Fruit fly (Drosophila melanogaster) whole organism, embryonic: ENCODE measurements around the gene CG32066.

Source experiments
- CG10431 ChIP-seq: fragments of 200-800 bp; sonication (Bioruptor generic); optimal IDR thresholded peaks from 3 replicates; lab custom pipeline; 2018; ENCODE audit warnings: missing biosample characterization, mild to moderate bottlenecking, missing genetic modification characterization
- CG10565 ChIP-seq: fragments of 200-800 bp; sonication (Bioruptor generic); optimal IDR thresholded peaks from 3 replicates; lab custom pipeline; 2016; ENCODE audit warnings: missing biosample characterization, mild to moderate bottlenecking, missing genetic modification characterization
- CG11560 ChIP-seq: fragments of 200-800 bp; sonication (Bioruptor generic); IDR thresholded peaks from 3 replicates; pipeline ENCODE4 v1.3.6; 2022; ENCODE audit warnings: missing biosample characterization, missing genetic modification characterization
- CG12071 ChIP-seq: fragments of 200-800 bp; sonication (Bioruptor generic); optimal IDR thresholded peaks from 3 replicates; lab custom pipeline; 2018; ENCODE audit warnings: missing biosample characterization, mild to moderate bottlenecking, missing genetic modification characterization
- CG12219 ChIP-seq: fragments of 200-800 bp; sonication (Bioruptor generic); optimal IDR thresholded peaks from 3 replicates; lab custom pipeline; 2018; ENCODE audit warnings: missing biosample characterization, mild to moderate bottlenecking, missing genetic modification characterization
- CG12942 ChIP-seq: fragments of 200-800 bp; sonication (Bioruptor generic); optimal IDR thresholded peaks from 3 replicates; lab custom pipeline; 2016; ENCODE audit warnings: missing biosample characterization, missing genetic modification characterization
- CG13624 ChIP-seq: fragments of 200-800 bp; sonication (Bioruptor generic); optimal IDR thresholded peaks from 2 replicates; lab custom pipeline; 2016; ENCODE audit warnings: missing biosample characterization, missing genetic modification characterization
- CG15601 ChIP-seq: fragments of 200-800 bp; sonication (Bioruptor generic); optimal IDR thresholded peaks from 3 replicates; lab custom pipeline; 2019; ENCODE audit warnings: missing biosample characterization, mild to moderate bottlenecking, missing genetic modification characterization, moderate library complexity
- CG17568 ChIP-seq: fragments of 200-800 bp; sonication (Bioruptor generic); optimal IDR thresholded peaks from 2 replicates; lab custom pipeline; 2018; ENCODE audit warnings: missing biosample characterization, mild to moderate bottlenecking, missing genetic modification characterization, moderate library complexity
- CG17802 ChIP-seq: fragments of 200-800 bp; sonication (Bioruptor generic); optimal IDR thresholded peaks from 2 replicates; lab custom pipeline; 2018; ENCODE audit warnings: missing biosample characterization, mild to moderate bottlenecking, missing genetic modification characterization, moderate library complexity
- CG1832 ChIP-seq: fragments of 200-800 bp; sonication (Bioruptor generic); optimal IDR thresholded peaks from 2 replicates; lab custom pipeline; 2017; ENCODE audit warnings: missing biosample characterization, mild to moderate bottlenecking, missing genetic modification characterization, inconsistent platforms
- CG31224 ChIP-seq: fragments of 200-800 bp; sonication (Bioruptor generic); IDR thresholded peaks from 2 replicates; pipeline ENCODE4 v1.3.6; 2022; ENCODE audit warnings: missing biosample characterization, missing genetic modification characterization
- CG32532 ChIP-seq: fragments of 200-800 bp; sonication (Bioruptor generic); IDR thresholded peaks from 2 replicates; pipeline ENCODE4 v1.3.6; 2022; ENCODE audit warnings: missing biosample characterization, missing genetic modification characterization
- CG32772 ChIP-seq: fragments of 200-800 bp; sonication (Bioruptor generic); IDR thresholded peaks from 2 replicates; pipeline ENCODE4 v1.3.6; 2022; ENCODE audit warnings: missing biosample characterization, missing genetic modification characterization
- CG33557 ChIP-seq: fragments of 200-800 bp; sonication (Bioruptor generic); optimal IDR thresholded peaks from 2 replicates; lab custom pipeline; 2019; ENCODE audit warnings: missing biosample characterization, mild to moderate bottlenecking, missing genetic modification characterization, moderate library complexity
- CG4820 ChIP-seq: fragments of 200-800 bp; sonication (Bioruptor generic); optimal IDR thresholded peaks from 3 replicates; lab custom pipeline; 2016; ENCODE audit warnings: missing biosample characterization, missing genetic modification characterization
- CG7928 ChIP-seq: fragments of 200-800 bp; sonication (Bioruptor generic); optimal IDR thresholded peaks from 2 replicates; lab custom pipeline; 2017; ENCODE audit warnings: missing biosample characterization, mild to moderate bottlenecking, missing genetic modification characterization
- CG8089 ChIP-seq: fragments of 200-800 bp; sonication (Bioruptor generic); optimal IDR thresholded peaks from 3 replicates; lab custom pipeline; 2016; ENCODE audit warnings: missing biosample characterization, missing genetic modification characterization
- CG9817 ChIP-seq: fragments of 200-800 bp; sonication (Bioruptor generic); optimal IDR thresholded peaks from 2 replicates; lab custom pipeline; 2018; ENCODE audit warnings: missing biosample characterization, mild to moderate bottlenecking, missing genetic modification characterization, moderate library complexity
- CTCF ChIP-seq: fragments of 200-800 bp; sonication (Bioruptor generic); optimal IDR thresholded peaks from 2 replicates; lab custom pipeline; 2017; ENCODE audit warnings: missing biosample characterization, mild to moderate bottlenecking, missing genetic modification characterization, moderate library complexity
- CkIIα-i1 ChIP-seq: fragments of 200-800 bp; sonication (Bioruptor generic); IDR thresholded peaks from 2 replicates; pipeline ENCODE4 v1.3.6; 2022; ENCODE audit warnings: missing biosample characterization, missing genetic modification characterization
- CoRest ChIP-seq: fragments of 200-800 bp; sonication (Bioruptor generic); optimal IDR thresholded peaks from 3 replicates; lab custom pipeline; 2018; ENCODE audit warnings: missing biosample characterization, mild to moderate bottlenecking, missing genetic modification characterization, moderate library complexity
- Doc2 ChIP-seq: fragments of 200-800 bp; sonication (Bioruptor generic); IDR thresholded peaks from 2 replicates; pipeline ENCODE4 v1.3.6; 2022; ENCODE audit warnings: missing biosample characterization, missing genetic modification characterization
- HLH3B ChIP-seq: fragments of 200-800 bp; sonication (Bioruptor generic); IDR thresholded peaks from 2 replicates; pipeline ENCODE4 v1.3.6; 2022; ENCODE audit warnings: missing biosample characterization, missing genetic modification characterization
- HLH4C ChIP-seq: fragments of 200-800 bp; sonication (Bioruptor generic); IDR thresholded peaks from 3 replicates; pipeline ENCODE4 v1.3.6; 2022; ENCODE audit warnings: missing biosample characterization, missing genetic modification characterization; ENCODE audit not compliant: partially characterized antibody
- Hr51 ChIP-seq, 2 experiments: fragments of 200-800 bp; sonication (Bioruptor generic); optimal IDR thresholded peaks; 2 replicates in 1 of 2; 3 replicates in 1 of 2; lab custom pipeline; 2016 to 2018; ENCODE audit warnings: missing biosample characterization in 2 of 2, missing genetic modification characterization in 2 of 2, mild to moderate bottlenecking in 1 of 2, moderate library complexity in 1 of 2
- MESR4 ChIP-seq: fragments of 200-800 bp; sonication (Bioruptor generic); optimal IDR thresholded peaks from 2 replicates; lab custom pipeline; 2018; ENCODE audit warnings: missing biosample characterization, mild to moderate bottlenecking, missing genetic modification characterization, moderate library complexity
- MTF-1 ChIP-seq: fragments of 200-800 bp; sonication (Bioruptor generic); optimal IDR thresholded peaks from 2 replicates; lab custom pipeline; 2018; ENCODE audit warnings: missing biosample characterization, mild to moderate bottlenecking, missing genetic modification characterization, borderline replicate concordance
- NC2β ChIP-seq: fragments of 200-800 bp; sonication (Bioruptor generic); optimal IDR thresholded peaks from 2 replicates; lab custom pipeline; 2016; ENCODE audit warnings: missing biosample characterization, missing genetic modification characterization
- Nf-YB ChIP-seq: fragments of 200-800 bp; sonication (Bioruptor generic); optimal IDR thresholded peaks from 3 replicates; lab custom pipeline; 2019; ENCODE audit warnings: missing biosample characterization, mild to moderate bottlenecking, missing genetic modification characterization, moderate library complexity
- Nf-YC ChIP-seq: fragments of 200-800 bp; optimal IDR thresholded peaks from 3 replicates; lab custom pipeline; 2019; ENCODE audit warnings: missing biosample characterization, mild to moderate bottlenecking, missing genetic modification characterization, moderate library complexity
- Oaz ChIP-seq: fragments of 200-800 bp; sonication (Bioruptor generic); IDR thresholded peaks from 2 replicates; pipeline ENCODE4 v1.3.6; 2022; ENCODE audit warnings: missing biosample characterization, missing genetic modification characterization
- Opbp ChIP-seq: fragments of 200-800 bp; sonication (Bioruptor generic); IDR thresholded peaks from 3 replicates; pipeline ENCODE4 v1.3.6; 2022; ENCODE audit warnings: missing biosample characterization, missing genetic modification characterization; ENCODE audit not compliant: partially characterized antibody
- Sry-β ChIP-seq: fragments of 200-800 bp; sonication (Bioruptor generic); optimal IDR thresholded peaks from 2 replicates; lab custom pipeline; 2018; ENCODE audit warnings: missing biosample characterization, mild to moderate bottlenecking, missing genetic modification characterization, moderate library complexity
- br ChIP-seq: fragments of >200 bp; optimal IDR thresholded peaks from 2 replicates; lab custom pipeline; 2017
- chn ChIP-seq: fragments of 200-800 bp; sonication (Bioruptor generic); optimal IDR thresholded peaks from 2 replicates; lab custom pipeline; 2016; ENCODE audit warnings: missing biosample characterization, missing genetic modification characterization
- corto ChIP-seq: fragments of 200-800 bp; sonication (Bioruptor generic); optimal IDR thresholded peaks from 2 replicates; lab custom pipeline; 2016; ENCODE audit warnings: missing biosample characterization, mild to moderate bottlenecking, missing genetic modification characterization, moderate library complexity
- crc ChIP-seq: fragments of 200-800 bp; sonication (Bioruptor generic); optimal IDR thresholded peaks from 2 replicates; lab custom pipeline; 2016; ENCODE audit warnings: missing biosample characterization, missing genetic modification characterization
- pan ChIP-seq, 4 experiments: fragments of >200 bp in 3 of 4; fragments of 200-800 bp in 1 of 4; sonication (Bioruptor generic) in 1 of 4; optimal IDR thresholded peaks in 3 of 4; IDR thresholded peaks in 1 of 4; 2 replicates each; pipeline versions ENCODE4 v1.3.6 to Lab custom; 2017 to 2022; ENCODE audit warnings: missing biosample characterization in 2 of 4, missing genetic modification characterization in 2 of 4, mixed read lengths in 1 of 4
- pros ChIP-seq: fragments of 200-800 bp; sonication (Bioruptor generic); optimal IDR thresholded peaks from 3 replicates; lab custom pipeline; 2019; ENCODE audit warnings: missing biosample characterization, mild to moderate bottlenecking, missing genetic modification characterization, moderate library complexity
- row ChIP-seq: fragments of 200-800 bp; sonication (Bioruptor generic); IDR thresholded peaks from 3 replicates; pipeline ENCODE4 v1.3.6; 2022; ENCODE audit warnings: missing biosample characterization, missing genetic modification characterization
- schlank ChIP-seq: fragments of 200-800 bp; sonication (Bioruptor generic); optimal IDR thresholded peaks from 2 replicates; lab custom pipeline; 2018; ENCODE audit warnings: missing biosample characterization, mild to moderate bottlenecking, missing genetic modification characterization
- stc ChIP-seq: fragments of 200-800 bp; sonication (Bioruptor generic); IDR thresholded peaks from 2 replicates; pipeline ENCODE4 v1.3.6; 2022; ENCODE audit warnings: missing biosample characterization, missing genetic modification characterization
- stwl ChIP-seq: fragments of 200-800 bp; sonication (Bioruptor generic); optimal IDR thresholded peaks from 3 replicates; lab custom pipeline; 2018; ENCODE audit warnings: missing biosample characterization, mild to moderate bottlenecking, missing genetic modification characterization, moderate library complexity
- toy ChIP-seq: fragments of 200-800 bp; sonication (Bioruptor generic); IDR thresholded peaks from 2 replicates; pipeline ENCODE4 v1.3.6; 2022; ENCODE audit warnings: missing biosample characterization, missing genetic modification characterization
- twi ChIP-seq: fragments of 200-800 bp; optimal IDR thresholded peaks from 2 replicates; lab custom pipeline; 2019; ENCODE audit warnings: missing biosample characterization, mild to moderate bottlenecking, missing genetic modification characterization, moderate library complexity
- vnd ChIP-seq: fragments of 200-800 bp; sonication (Bioruptor generic); IDR thresholded peaks from 3 replicates; pipeline ENCODE4 v1.3.6; 2022; ENCODE audit warnings: missing biosample characterization, missing genetic modification characterization; ENCODE audit not compliant: partially characterized antibody
- wor ChIP-seq: fragments of 200-800 bp; sonication (Bioruptor generic); IDR thresholded peaks from 2 replicates; pipeline ENCODE4 v1.3.6; 2022; ENCODE audit warnings: missing biosample characterization, missing genetic modification characterization
- yki ChIP-seq: fragments of >200 bp; optimal IDR thresholded peaks from 3 replicates; lab custom pipeline; 2018

The CG32066 gene

dm6 chr3L:10660744-10661589 is at the start of gene CG32066, which contains the start of gene CG8003 (continued):
- peak; percentile 47 for TF ChIP-seq CG12071 (GFP tag; lab: Kevin White, UChicago)
- TF ChIP-seq CG32532 (GFP tag; lab: Robert Waterston, UW): peak; percentile 51; the same call in 1 of the 2 replicates
- TF ChIP-seq Hr51 (GFP tag; optimal IDR thresholded peaks at IDR 0.05; lab: Kevin White, UChicago): peak in 1 of 2 experiments; percentile 53
- TF ChIP-seq Nf-YC (tag; lab: Kevin White, UChicago): peak; percentile 70
- no peak for TF ChIP-seq Doc2 (GFP tag; lab: Robert Waterston, UW)
- TF ChIP-seq CkIIα-i1 (GFP tag; lab: Robert Waterston, UW): no peak
- no peak for TF ChIP-seq twi (tag; lab: Kevin White, UChicago)
- TF ChIP-seq CG31224: no peak
- no peak for TF ChIP-seq crc (GFP tag; lab: Kevin White, UChicago)
- no peak for TF ChIP-seq chn (GFP tag; lab: Kevin White, UChicago)
- peak; percentile 64 for TF ChIP-seq MESR4 (GFP tag; lab: Kevin White, UChicago)
- TF ChIP-seq HLH4C: peak; percentile 67; the same call in 2 of the 3 replicates
- TF ChIP-seq CG4820: peak; percentile 56
- no peak for TF ChIP-seq NC2β (GFP tag; lab: Kevin White, UChicago)
- TF ChIP-seq stwl (tag; lab: Kevin White, UChicago): peak; percentile 14
- no peak for TF ChIP-seq CG12219 (GFP tag; lab: Kevin White, UChicago)
- TF ChIP-seq CG13624 (GFP tag; lab: Kevin White, UChicago): no peak
- peak; percentile 72 for TF ChIP-seq CoRest (tag; lab: Kevin White, UChicago)
- no peak for TF ChIP-seq toy (GFP tag; lab: Robert Waterston, UW)
- no peak for TF ChIP-seq CG11560 (tag; lab: Robert Waterston, UW)
- TF ChIP-seq br (lab: Kevin White, UChicago): no peak
- no peak for TF ChIP-seq yki
- peak; percentile 2 for TF ChIP-seq CG9817
- no peak for TF ChIP-seq CG7928 (GFP tag; lab: Kevin White, UChicago)
- peak; percentile 61 for TF ChIP-seq CG17568 (GFP tag; lab: Kevin White, UChicago)
- peak; percentile 82 for TF ChIP-seq row (GFP tag; lab: Robert Waterston, UW)
- no peak for TF ChIP-seq pan (optimal IDR thresholded peaks at IDR 0.05; lab: Kevin White, UChicago)
- peak in 1 of 2 experiments; percentile 17 for TF ChIP-seq pan (GFP tag; optimal IDR thresholded peaks at IDR 0.05 in 1 of 2, IDR thresholded peaks at IDR 0.05 in 1 of 2)
- no peak for TF ChIP-seq schlank (tag; lab: Kevin White, UChicago)
- TF ChIP-seq pros: no peak
- TF ChIP-seq Oaz (GFP tag; lab: Robert Waterston, UW): no peak
- TF ChIP-seq Sry-β (GFP tag; lab: Kevin White, UChicago): no peak
- TF ChIP-seq CG1832 (GFP tag; lab: Kevin White, UChicago): no peak
- TF ChIP-seq CG8089 (GFP tag; lab: Kevin White, UChicago): no peak
- TF ChIP-seq CG10431: no peak
- no peak for TF ChIP-seq stc (GFP tag; lab: Robert Waterston, UW)
- TF ChIP-seq Opbp (GFP tag; lab: Robert Waterston, UW): peak; percentile 97
- TF ChIP-seq Nf-YB: peak; percentile 22
- no peak for TF ChIP-seq CG32772
- TF ChIP-seq HLH3B (GFP tag; lab: Robert Waterston, UW): 0 out of 2 replicates have a peak, but pooled peaks have one; percentile 15
- no peak for TF ChIP-seq corto (GFP tag; lab: Kevin White, UChicago)
- no peak for TF ChIP-seq CG10565 (GFP tag; lab: Kevin White, UChicago)
- TF ChIP-seq vnd (GFP tag; lab: Robert Waterston, UW): peak; percentile 91
- no peak for TF ChIP-seq CTCF (GFP tag; lab: Kevin White, UChicago)
- no peak for TF ChIP-seq wor
- peak; percentile 19 for TF ChIP-seq CG33557 (GFP tag; lab: Kevin White, UChicago)
- TF ChIP-seq CG17802: no peak
- peak; percentile 28 for TF ChIP-seq CG12942 (GFP tag; lab: Kevin White, UChicago)
- peak; percentile 47 for TF ChIP-seq CG15601 (tag; lab: Kevin White, UChicago)
- peak; percentile 65 for TF ChIP-seq MTF-1 (GFP tag; lab: Kevin White, UChicago)
